Fruit fly (Drosophila melanogaster): ENCODE measurements around the gene Acsf2.

The Acsf2 gene

dm6 chr2L:5292977-5293513 lies 49.0 kb downstream of the Acsf2 start (continued):
- no peak for TF ChIP-seq CG7928 (GFP tag; optimal IDR thresholded peaks at IDR 0.05)
- TF ChIP-seq z (GFP tag; IDR thresholded peaks at IDR 0.05) = peak; percentile 53; the same call in 1 of the 3 replicates
- TF ChIP-seq p53 (GFP tag; optimal IDR thresholded peaks at IDR 0.05) = peak; percentile 5
- peak; percentile 85 for TF ChIP-seq CG11504 (tag; optimal IDR thresholded peaks at IDR 0.05)
- no peak for TF ChIP-seq wdn (GFP tag; IDR thresholded peaks at IDR 0.05)
- peak; percentile 85 for TF ChIP-seq fd96Cb (tag; optimal IDR thresholded peaks at IDR 0.05)
- peak in 1 of 2 experiments; percentile 22 for TF ChIP-seq tll (GFP tag; optimal IDR thresholded peaks at IDR 0.05)
- TF ChIP-seq CG10462 (GFP tag; optimal IDR thresholded peaks at IDR 0.05) = peak; percentile 74
- peak; percentile 91 for TF ChIP-seq CG10979 (tag; optimal IDR thresholded peaks at IDR 0.05)
- TF ChIP-seq fd64A (GFP tag; optimal IDR thresholded peaks at IDR 0.05) = peak; percentile 65
- 0 out of 2 replicates have a peak, but pooled peaks have one; percentile 21 for TF ChIP-seq Nf-YA (GFP tag; IDR thresholded peaks at IDR 0.05)
- TF ChIP-seq CG17568 (GFP tag; optimal IDR thresholded peaks at IDR 0.05) = peak; percentile 49
- TF ChIP-seq CG7963 (GFP tag; IDR thresholded peaks at IDR 0.05; ENCODE audit: partially characterized antibody) = no peak
- TF ChIP-seq CG15514 (GFP tag; optimal IDR thresholded peaks at IDR 0.05) = peak; percentile 28
- peak; percentile 74 for TF ChIP-seq chif (GFP tag; optimal IDR thresholded peaks at IDR 0.05)
- TF ChIP-seq aop (GFP tag; IDR thresholded peaks at IDR 0.05) = no peak
- TF ChIP-seq exex (tag; optimal IDR thresholded peaks at IDR 0.05) = no peak
- peak; percentile 63 for TF ChIP-seq CG17186 (GFP tag; optimal IDR thresholded peaks at IDR 0.05)
- no peak for TF ChIP-seq CG2129 (GFP tag; IDR thresholded peaks at IDR 0.05; ENCODE audit: partially characterized antibody)
- no peak for TF ChIP-seq CG34376 (GFP tag; optimal IDR thresholded peaks at IDR 0.05)
- no peak for TF ChIP-seq Kr (GFP tag; optimal IDR thresholded peaks at IDR 0.05)
- TF ChIP-seq Dbx (GFP tag; IDR thresholded peaks at IDR 0.05) = no peak
- TF ChIP-seq jing (GFP tag; optimal IDR thresholded peaks at IDR 0.05) = peak; percentile 40
- TF ChIP-seq trh (GFP tag; optimal IDR thresholded peaks at IDR 0.05) = no peak
- TF ChIP-seq Pdp1 (GFP tag; optimal IDR thresholded peaks at IDR 0.05) = peak; percentile 24 to 45
- no peak; the same call in none of the 2 replicates for TF ChIP-seq Rfx (GFP tag; IDR thresholded peaks at IDR 0.05)
- no peak for TF ChIP-seq luna (GFP tag; optimal IDR thresholded peaks at IDR 0.05)
- TF ChIP-seq CG6791 (GFP tag; IDR thresholded peaks at IDR 0.05; ENCODE audit: partially characterized antibody) = no peak
- peak; percentile 49 for TF ChIP-seq scrt (GFP tag; optimal IDR thresholded peaks at IDR 0.05)
- TF ChIP-seq hth (optimal IDR thresholded peaks at IDR 0.05) = no peak
- TF ChIP-seq klu (GFP tag; IDR thresholded peaks at IDR 0.05) = no peak; the same call in 1 of the 2 replicates
- peak; percentile 96 for TF ChIP-seq CG11696 (GFP tag; IDR thresholded peaks at IDR 0.05)
- no peak for TF ChIP-seq CG9609 (GFP tag; optimal IDR thresholded peaks at IDR 0.05)
- peak; percentile 58 for TF ChIP-seq jumu (GFP tag; optimal IDR thresholded peaks at IDR 0.05)
- TF ChIP-seq her (GFP tag; optimal IDR thresholded peaks at IDR 0.05) = no peak
- TF ChIP-seq fd3F (GFP tag; optimal IDR thresholded peaks at IDR 0.05) = no peak
- peak; percentile 64 for TF ChIP-seq CG6813 (GFP tag; optimal IDR thresholded peaks at IDR 0.05)
- TF ChIP-seq cato (GFP tag; optimal IDR thresholded peaks at IDR 0.05; ENCODE audit: borderline replicate concordance) = peak; percentile 53
- peak; percentile 32; the same call in 1 of the 2 replicates for TF ChIP-seq CG10321 (GFP tag; IDR thresholded peaks at IDR 0.05)
- peak; percentile 22; the same call in 1 of the 3 replicates for TF ChIP-seq Aef1 (GFP tag; IDR thresholded peaks at IDR 0.05)
- peak; percentile 6 for TF ChIP-seq CG6854 (GFP tag; optimal IDR thresholded peaks at IDR 0.05)
- TF ChIP-seq CG8281 (tag; optimal IDR thresholded peaks at IDR 0.05) = peak; percentile 36
- no peak for TF ChIP-seq Dip2 (GFP tag; IDR thresholded peaks at IDR 0.05)
- peak; percentile 47 for TF ChIP-seq CG17802 (tag; optimal IDR thresholded peaks at IDR 0.05)
- no peak for TF ChIP-seq CG18011 (GFP tag; optimal IDR thresholded peaks at IDR 0.05)
- TF ChIP-seq Ptx1 (GFP tag; IDR thresholded peaks at IDR 0.05) = peak; percentile 73
- peak; percentile 91 for TF ChIP-seq row (GFP tag; IDR thresholded peaks at IDR 0.05)
- TF ChIP-seq Dek (tag; optimal IDR thresholded peaks at IDR 0.05) = peak; percentile 21
- TF ChIP-seq HLH3B (GFP tag; IDR thresholded peaks at IDR 0.05) = peak; percentile 63

Measured in whole organism, embryonic.